Worm (Caenorhabditis elegans) whole organism, young adult: ENCODE results near the gene F56D2.8.

Experiments
- B0336.3 ChIP-seq: fragments of 200-800 bp; sonication (Bioruptor generic); IDR thresholded peaks from 2 replicates; pipeline ENCODE4 v1.3.6; 2022; ENCODE audit warnings: missing genetic modification characterization, missing compliant biosample characterization
- C06A6.2 ChIP-seq: fragments of 200-800 bp; sonication (Bioruptor generic); conservative IDR thresholded peaks from 2 replicates; pipeline ENCODE4 v1.3.6; 2022; ENCODE audit warnings: missing genetic modification characterization, missing compliant biosample characterization
- F23B12.7 ChIP-seq: sonication (generic microtip); optimal IDR thresholded peaks from 2 replicates; lab custom pipeline; 2017; ENCODE audit warnings: missing genetic modification characterization, mild to moderate bottlenecking, missing compliant biosample characterization, antibody characterized with exemption, moderate library complexity; ENCODE audit not compliant: insufficient read depth
- F49E8.2 ChIP-seq: sonication (generic microtip); optimal IDR thresholded peaks from 3 replicates; lab custom pipeline; 2017; ENCODE audit warnings: missing genetic modification characterization, mild to moderate bottlenecking, missing compliant biosample characterization, antibody characterized with exemption, moderate library complexity; ENCODE audit not compliant: insufficient read depth
- Y56A3A.18 ChIP-seq: fragments of 200-800 bp; sonication (Bioruptor generic); IDR thresholded peaks from 2 replicates; pipeline ENCODE4 v1.3.6; 2022; ENCODE audit warnings: missing genetic modification reagents, missing genetic modification characterization, missing compliant biosample characterization
- ama-1 ChIP-seq, 3 experiments: fragments of 150-350 bp in 1 of 3; sonication (generic microtip) in 2 of 3; optimal IDR thresholded peaks; 2 replicates each; lab custom pipeline; 2014 to 2018; ENCODE audit warnings: missing biosample characterization in 2 of 3, missing genetic modification characterization in 2 of 3, missing genetic modification reagents in 2 of 3
- ceh-40 ChIP-seq: fragments of 200-800 bp; sonication (Bioruptor generic); IDR thresholded peaks from 2 replicates; pipeline ENCODE4 v1.3.6; 2022; ENCODE audit warnings: missing genetic modification characterization, missing compliant biosample characterization
- ceh-79 ChIP-seq: sonication (generic microtip); optimal IDR thresholded peaks from 2 replicates; lab custom pipeline; 2017; ENCODE audit warnings: mild to moderate bottlenecking, missing genetic modification characterization, missing compliant biosample characterization
- pha-4 ChIP-seq: fragments of 150-350 bp; sonication (generic microtip); optimal IDR thresholded peaks from 2 replicates; lab custom pipeline; 2014; ENCODE audit warnings: missing biosample characterization, missing genetic modification reagents, missing genetic modification characterization
- sptf-2 ChIP-seq: fragments of 200-800 bp; sonication (Bioruptor generic); optimal IDR thresholded peaks from 2 replicates; lab custom pipeline; 2018; ENCODE audit warnings: mild to moderate bottlenecking, missing genetic modification characterization, missing compliant biosample characterization
- unc-130 ChIP-seq: sonication (generic microtip); optimal IDR thresholded peaks from 2 replicates; lab custom pipeline; 2016; ENCODE audit warnings: missing genetic modification reagents, missing genetic modification characterization, missing compliant biosample characterization
- ztf-3 ChIP-seq: fragments of 200-800 bp; sonication (Bioruptor generic); optimal IDR thresholded peaks from 2 replicates; lab custom pipeline; 2018; ENCODE audit warnings: mild to moderate bottlenecking, missing genetic modification characterization, missing compliant biosample characterization

DNA sequence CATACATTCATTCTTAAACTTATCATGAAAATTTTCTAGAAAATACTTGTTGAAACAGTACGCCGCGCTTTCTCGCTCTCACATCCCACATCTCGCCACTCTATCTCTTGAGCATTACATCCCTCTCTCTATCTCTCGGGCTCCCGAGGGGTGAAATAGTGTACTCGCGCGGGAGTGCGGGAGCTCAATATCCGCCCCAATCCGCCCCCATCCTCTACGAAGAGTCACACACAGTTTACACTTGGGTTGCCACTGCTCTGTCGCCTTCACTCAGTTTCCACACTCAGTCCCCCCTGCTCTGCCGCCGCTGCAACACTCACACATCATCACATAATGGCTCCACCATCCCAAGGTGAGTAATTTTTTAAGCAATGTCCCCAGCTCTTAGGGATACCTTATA is 17.9 kb downstream of the F56D2.8 start, which contains the start of gene mlc-3:
- TF ChIP-seq pha-4 (no peak), ama-1 (optimal IDR thresholded peaks at IDR 0.05; lab: Kevin White, UChicago) (no peak), ama-1 (GFP tag; optimal IDR thresholded peaks at IDR 0.05; lab: Kevin White, UChicago) (no peak), F23B12.7 (tag; lab: Kevin White, UChicago) (no peak), B0336.3 (GFP tag; lab: Robert Waterston, UW) (no peak), ceh-79 (no peak), C06A6.2 (no peak), unc-130 (GFP tag; lab: Kevin White, UChicago) (no peak), sptf-2 (no peak), ceh-40 (GFP tag; lab: Robert Waterston, UW) (no peak), F49E8.2 (tag; lab: Kevin White, UChicago) (no peak), Y56A3A.18 (no peak), ztf-3 (GFP tag; lab: Kevin White, UChicago) (no peak)
